Worm (Caenorhabditis elegans): ENCODE measurements around the gene sre-18.

- TF ChIP-seq hrde-1 (tag; optimal IDR thresholded peaks at IDR 0.05; ENCODE audit: borderline replicate concordance) (no peak), ama-1 (optimal IDR thresholded peaks at IDR 0.05) (no peak), ama-1 (GFP tag; optimal IDR thresholded peaks at IDR 0.05) (no peak), sea-2 (GFP tag; IDR thresholded peaks at IDR 0.05) (no peak), let-607 (tag; optimal IDR thresholded peaks at IDR 0.05) (no peak), Y95B8A.8 (GFP tag; IDR thresholded peaks at IDR 0.05) (no peak), bed-1 (GFP tag; IDR thresholded peaks at IDR 0.05) (no peak), tbx-9 (tag; optimal IDR thresholded peaks at IDR 0.05; ENCODE audit: borderline replicate concordance) (no peak), lin-54 (GFP tag; optimal IDR thresholded peaks at IDR 0.05) (no peak), B0336.3 (GFP tag; IDR thresholded peaks at IDR 0.05) (no peak), nhr-90 (tag; optimal IDR thresholded peaks at IDR 0.05) (no peak), ceh-100 (GFP tag; IDR thresholded peaks at IDR 0.05) (no peak), ztf-25 (GFP tag; IDR thresholded peaks at IDR 0.05) (no peak), B0035.1 (tag; optimal IDR thresholded peaks at IDR 0.05) (no peak), egl-18 (GFP tag; IDR thresholded peaks at IDR 0.05) (no peak)
Observed at ce11 chrIV:12265877-12266276, 36.3 kb upstream of the sre-18 start.

All from whole organism, young adult.